Worm (Caenorhabditis elegans): Measurements from ENCODE around the gene Y108G3AL.2.
A peak's percentile ranks its signal among the peaks of the same experiment; 100 is the strongest.

ce11 chrV:126610-127009, 40.2 kb upstream of the Y108G3AL.2 start, which contains the start of gene W03F9.1:
- TF ChIP-seq ama-1 (optimal IDR thresholded peaks at IDR 0.05) (no peak), unc-39 (tag; optimal IDR thresholded peaks at IDR 0.05) (no peak), ceh-28 (tag; optimal IDR thresholded peaks at IDR 0.05) (no peak), mdl-1 (tag; optimal IDR thresholded peaks at IDR 0.05) (no peak), nhr-77 (tag; optimal IDR thresholded peaks at IDR 0.05) (no peak), elt-2 (tag; optimal IDR thresholded peaks at IDR 0.05) (peak; percentile 31), nhr-11 (tag; optimal IDR thresholded peaks at IDR 0.05) (no peak), jun-1 (tag; optimal IDR thresholded peaks at IDR 0.05) (no peak), nhr-12 (tag; optimal IDR thresholded peaks at IDR 0.05) (no peak), sea-2 (GFP tag; optimal IDR thresholded peaks at IDR 0.05) (no peak), nhr-23 (tag; optimal IDR thresholded peaks at IDR 0.05) (peak; percentile 58), egl-5 (tag; optimal IDR thresholded peaks at IDR 0.05) (peak; percentile 64)
